Fruit fly (Drosophila melanogaster) whole organism, embryonic: Measurements from ENCODE around the gene CG44303.

Source experiments
- CG12071 ChIP-seq: fragments of 200-800 bp; sonication (Bioruptor generic); optimal IDR thresholded peaks from 3 replicates; lab custom pipeline; 2018; ENCODE audit warnings: missing biosample characterization, mild to moderate bottlenecking, missing genetic modification characterization
- ranshi ChIP-seq: fragments of 200-800 bp; sonication (Bioruptor generic); IDR thresholded peaks from 2 replicates; pipeline ENCODE4 v1.3.6; 2022; ENCODE audit warnings: missing biosample characterization, missing genetic modification characterization

DNA sequence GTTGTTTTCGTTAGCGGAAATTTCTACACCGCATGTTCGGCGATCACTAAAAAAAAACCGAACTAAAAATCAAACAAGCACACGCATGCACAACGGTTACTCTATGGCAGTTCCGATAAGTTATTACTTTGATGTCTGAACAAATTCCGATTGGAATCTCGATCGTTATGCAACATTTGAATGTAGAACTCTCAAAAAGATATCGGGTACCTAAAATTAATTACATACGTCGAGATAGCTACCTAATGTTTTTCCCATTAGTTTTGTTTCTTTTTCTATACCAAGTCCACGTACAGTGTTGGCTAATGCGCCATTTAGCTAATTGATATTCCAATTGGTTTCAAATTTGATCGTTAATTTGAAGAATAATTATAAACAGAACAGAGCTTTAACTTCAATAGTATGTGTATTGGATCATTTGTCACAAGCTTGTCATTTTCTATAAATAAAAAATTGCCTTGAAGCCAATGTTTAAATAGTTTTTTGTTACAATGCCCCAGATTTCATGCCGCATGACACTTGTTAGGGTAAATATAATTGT lies 13.8 kb upstream of the CG44303 start:
- TF ChIP-seq CG12071 (GFP tag; lab: Kevin White, UChicago) (no peak), ranshi (no peak)
